ENCODE assay signal across 2 fruit fly cellular contexts in the genomic region with DNA sequence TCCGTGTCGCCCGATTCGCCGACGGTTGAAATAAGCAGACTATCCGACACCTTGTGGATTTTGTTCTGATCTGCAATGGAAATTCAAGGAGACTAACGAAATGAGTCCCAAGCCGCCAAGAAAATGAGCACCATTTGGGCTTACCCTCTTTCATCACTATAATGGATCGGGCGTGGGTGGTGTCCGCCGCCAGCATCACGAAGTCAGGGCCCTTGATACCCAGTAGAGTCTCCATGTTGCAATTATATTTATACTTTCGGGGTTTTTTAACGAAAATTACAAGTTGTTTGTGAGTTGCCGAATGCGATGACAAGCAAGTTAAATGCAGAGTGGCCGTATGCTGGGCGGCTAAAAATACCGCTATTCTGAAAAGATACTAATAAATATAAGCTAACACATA.
A peak's percentile ranks its signal among the peaks of the same experiment; 100 is the strongest.
TF ChIP-seq lines count a peak whose summit lies in the region.

Prosbeta4 (minus strand) TSS at position 335 of the 400 bp plus-strand sequence.

- TF ChIP-seq CTCF in whole organism, embryonic (GFP tag; optimal IDR thresholded peaks at IDR 0.05; lab: Kevin White, UChicago): no peak

TF ChIP-seq in whole organism, adult, 20 proteins besides CTCF, POLR2A, EP300 and RAD21:
- TF ChIP-seq CG33017 (tag; optimal IDR thresholded peaks at IDR 0.05; lab: Kevin White, UChicago): no peak
- peak; percentile 66 to 93 for TF ChIP-seq cnc (optimal IDR thresholded peaks at IDR 0.05; lab: Kevin White, UChicago)
- no peak for TF ChIP-seq CG14711 (tag; optimal IDR thresholded peaks at IDR 0.05; lab: Kevin White, UChicago)

TF ChIP-seq in whole organism, embryonic, 481 proteins besides CTCF, POLR2A, EP300 and RAD21:
- TF ChIP-seq CG4617 (GFP tag; optimal IDR thresholded peaks at IDR 0.05; lab: Kevin White, UChicago; ENCODE audit: borderline replicate concordance) (peak; percentile 3), hbn (GFP tag; IDR thresholded peaks at IDR 0.05; lab: Robert Waterston, UW; ENCODE audit: partially characterized antibody) (no peak), CG16815 (GFP tag; optimal IDR thresholded peaks at IDR 0.05; lab: Kevin White, UChicago) (no peak), CG42726 (GFP tag; IDR thresholded peaks at IDR 0.05; lab: Robert Waterston, UW; ENCODE audit: partially characterized antibody) (peak; percentile 10; the same call in 1 of the 2 replicates), pb (GFP tag; optimal IDR thresholded peaks at IDR 0.05; lab: Kevin White, UChicago) (no peak), CG14965 (GFP tag; optimal IDR thresholded peaks at IDR 0.05; lab: Kevin White, UChicago; ENCODE audit: borderline replicate concordance) (no peak), Dp (GFP tag; optimal IDR thresholded peaks at IDR 0.05; lab: Kevin White, UChicago) (peak; percentile 13), gfzf (GFP tag; optimal IDR thresholded peaks at IDR 0.05; lab: Kevin White, UChicago) (peak; percentile 42), repo (GFP tag; optimal IDR thresholded peaks at IDR 0.05; lab: Kevin White, UChicago) (no peak), CG15479 (GFP tag; optimal IDR thresholded peaks at IDR 0.05; lab: Kevin White, UChicago) (no peak), CG31441 (GFP tag; IDR thresholded peaks at IDR 0.05; lab: Robert Waterston, UW) (no peak), MESR4 (GFP tag; optimal IDR thresholded peaks at IDR 0.05; lab: Kevin White, UChicago) (peak; percentile 68), Opbp (GFP tag; IDR thresholded peaks at IDR 0.05; lab: Robert Waterston, UW; ENCODE audit: partially characterized antibody) (no peak), Hmx (GFP tag; optimal IDR thresholded peaks at IDR 0.05; lab: Kevin White, UChicago) (no peak), CG2199 (GFP tag; IDR thresholded peaks at IDR 0.05; lab: Robert Waterston, UW) (no peak), Scr (GFP tag; IDR thresholded peaks at IDR 0.05; lab: Robert Waterston, UW; ENCODE audit: partially characterized antibody) (no peak), CG1832 (GFP tag; optimal IDR thresholded peaks at IDR 0.05; lab: Kevin White, UChicago) (no peak), phol (tag; optimal IDR thresholded peaks at IDR 0.05; lab: Kevin White, UChicago) (no peak), CG9215 (GFP tag; IDR thresholded peaks at IDR 0.05; lab: Robert Waterston, UW) (no peak), wor (GFP tag; IDR thresholded peaks at IDR 0.05; lab: Robert Waterston, UW) (no peak), CG18619 (GFP tag; optimal IDR thresholded peaks at IDR 0.05; lab: Kevin White, UChicago) (no peak), Hey (tag; optimal IDR thresholded peaks at IDR 0.05; lab: Kevin White, UChicago) (no peak), pzg (GFP tag; optimal IDR thresholded peaks at IDR 0.05; lab: Kevin White, UChicago) (peak; percentile 15), Rfx (GFP tag; IDR thresholded peaks at IDR 0.05; lab: Robert Waterston, UW) (no peak), Hsf (GFP tag; optimal IDR thresholded peaks at IDR 0.05; lab: Kevin White, UChicago) (no peak), MBD-R2 (GFP tag; IDR thresholded peaks at IDR 0.05; lab: Robert Waterston, UW) (peak; percentile 50), tx (GFP tag; optimal IDR thresholded peaks at IDR 0.05; lab: Kevin White, UChicago) (no peak), CG1792 (GFP tag; optimal IDR thresholded peaks at IDR 0.05; lab: Kevin White, UChicago) (no peak), kni (GFP tag; optimal IDR thresholded peaks at IDR 0.05; lab: Kevin White, UChicago) (no peak), CG17359 (tag; optimal IDR thresholded peaks at IDR 0.05; lab: Kevin White, UChicago) (no peak)
